Worm (Caenorhabditis elegans) whole organism, L2 larva: ENCODE data around the gene C49F5.3.
A peak's percentile ranks its signal among the peaks of the same experiment; 100 is the strongest.

Experiments
- C34F6.9 ChIP-seq: fragments of 150-350 bp; optimal IDR thresholded peaks from 2 replicates; lab custom pipeline; 2014; ENCODE audit warnings: missing biosample characterization, missing genetic modification characterization
- F13H6.1 ChIP-seq: sonication (generic microtip); optimal IDR thresholded peaks from 2 replicates; lab custom pipeline; 2016; ENCODE audit warnings: missing genetic modification characterization, missing compliant biosample characterization
- R02D3.7 ChIP-seq: fragments of 150-350 bp; optimal IDR thresholded peaks from 2 replicates; lab custom pipeline; 2014; ENCODE audit warnings: missing biosample characterization, missing genetic modification characterization
- ZK546.5 ChIP-seq: sonication (generic microtip); optimal IDR thresholded peaks from 2 replicates; lab custom pipeline; 2017; ENCODE audit warnings: missing biosample characterization, missing genetic modification characterization
- alr-1 ChIP-seq: fragments of 150-350 bp; optimal IDR thresholded peaks from 2 replicates; lab custom pipeline; 2014; ENCODE audit warnings: missing biosample characterization, missing genetic modification characterization
- aly-2 ChIP-seq: fragments of 150-350 bp; optimal IDR thresholded peaks from 2 replicates; lab custom pipeline; 2014; ENCODE audit warnings: missing biosample characterization, missing genetic modification characterization
- blmp-1 ChIP-seq: sonication (generic microtip); optimal IDR thresholded peaks from 2 replicates; lab custom pipeline; 2017; ENCODE audit warnings: missing genetic modification characterization, mild to moderate bottlenecking, missing compliant biosample characterization, antibody characterized with exemption, moderate library complexity; ENCODE audit not compliant: insufficient read depth
- ceh-16 ChIP-seq: fragments of 150-350 bp; optimal IDR thresholded peaks from 2 replicates; lab custom pipeline; 2014; ENCODE audit warnings: missing biosample characterization, missing genetic modification characterization
- ceh-82 ChIP-seq: fragments of 150-350 bp; optimal IDR thresholded peaks from 2 replicates; lab custom pipeline; 2014; ENCODE audit warnings: missing biosample characterization, missing genetic modification characterization
- crh-2 ChIP-seq: sonication (generic microtip); optimal IDR thresholded peaks from 2 replicates; lab custom pipeline; 2017; ENCODE audit warnings: missing biosample characterization, missing genetic modification characterization
- elt-1 ChIP-seq: fragments of 150-350 bp; optimal IDR thresholded peaks from 2 replicates; lab custom pipeline; 2014; ENCODE audit warnings: missing biosample characterization, missing genetic modification characterization
- elt-3 ChIP-seq: sonication (generic microtip); optimal IDR thresholded peaks from 2 replicates; lab custom pipeline; 2017; ENCODE audit warnings: missing biosample characterization, missing genetic modification characterization
- fos-1 ChIP-seq: fragments of 150-350 bp; optimal IDR thresholded peaks from 2 replicates; lab custom pipeline; 2014; ENCODE audit warnings: missing biosample characterization, missing genetic modification characterization
- gmeb-1 ChIP-seq: fragments of 150-350 bp; optimal IDR thresholded peaks from 2 replicates; lab custom pipeline; 2014; ENCODE audit warnings: missing biosample characterization, missing genetic modification characterization
- lin-11 ChIP-seq: fragments of 150-350 bp; sonication (generic microtip); optimal IDR thresholded peaks from 2 replicates; lab custom pipeline; 2014; ENCODE audit warnings: missing biosample characterization, missing genetic modification characterization, inconsistent platforms, mixed read lengths
- lin-13 ChIP-seq: fragments of 150-350 bp; optimal IDR thresholded peaks from 2 replicates; lab custom pipeline; 2014; ENCODE audit warnings: missing biosample characterization, missing genetic modification reagents, missing genetic modification characterization
- lin-39 ChIP-seq: fragments of 150-350 bp; optimal IDR thresholded peaks from 2 replicates; lab custom pipeline; 2014; ENCODE audit warnings: missing biosample characterization, missing genetic modification reagents, missing genetic modification characterization
- mbf-1 ChIP-seq: sonication (generic microtip); optimal IDR thresholded peaks from 2 replicates; lab custom pipeline; 2017; ENCODE audit warnings: missing biosample characterization, missing genetic modification characterization
- mdl-1 ChIP-seq, 2 experiments: fragments of 150-350 bp in 1 of 2; sonication (generic microtip) in 1 of 2; optimal IDR thresholded peaks; 2 replicates each; lab custom pipeline; 2017; ENCODE audit warnings: missing biosample characterization in 2 of 2, missing genetic modification characterization in 2 of 2
- nhr-6 ChIP-seq: fragments of 150-350 bp; optimal IDR thresholded peaks from 2 replicates; lab custom pipeline; 2014; ENCODE audit warnings: missing biosample characterization, missing genetic modification characterization
- sma-3 ChIP-seq: sonication (generic microtip); optimal IDR thresholded peaks from 2 replicates; lab custom pipeline; 2016; ENCODE audit warnings: missing genetic modification reagents, missing genetic modification characterization, missing compliant biosample characterization
- sma-9 ChIP-seq, 2 experiments: fragments of 150-350 bp in 1 of 2; sonication (generic microtip) in 1 of 2; optimal IDR thresholded peaks; 2 replicates each; lab custom pipeline; 2014 to 2016; ENCODE audit warnings: missing genetic modification characterization in 2 of 2, mild to moderate bottlenecking in 1 of 2, missing biosample characterization in 1 of 2, missing compliant biosample characterization in 1 of 2, missing genetic modification reagents in 1 of 2, moderate library complexity in 1 of 2
- unc-39 ChIP-seq: fragments of 150-350 bp; optimal IDR thresholded peaks from 2 replicates; lab custom pipeline; 2014; ENCODE audit warnings: missing biosample characterization, missing genetic modification characterization
- unc-55 ChIP-seq: fragments of 150-350 bp; sonication (generic microtip); optimal IDR thresholded peaks from 3 replicates; lab custom pipeline; 2014; ENCODE audit warnings: missing biosample characterization, missing genetic modification reagents, missing genetic modification characterization
- unc-62 ChIP-seq: fragments of 150-350 bp; optimal IDR thresholded peaks from 2 replicates; lab custom pipeline; 2014; ENCODE audit warnings: missing biosample characterization, missing genetic modification reagents, missing genetic modification characterization
- ztf-1 ChIP-seq: fragments of 200-800 bp; sonication (Bioruptor generic); conservative IDR thresholded peaks from 2 replicates; pipeline ENCODE4 v1.3.6; 2022; ENCODE audit warnings: missing genetic modification characterization, missing compliant biosample characterization

C49F5.3 gene

DNA sequence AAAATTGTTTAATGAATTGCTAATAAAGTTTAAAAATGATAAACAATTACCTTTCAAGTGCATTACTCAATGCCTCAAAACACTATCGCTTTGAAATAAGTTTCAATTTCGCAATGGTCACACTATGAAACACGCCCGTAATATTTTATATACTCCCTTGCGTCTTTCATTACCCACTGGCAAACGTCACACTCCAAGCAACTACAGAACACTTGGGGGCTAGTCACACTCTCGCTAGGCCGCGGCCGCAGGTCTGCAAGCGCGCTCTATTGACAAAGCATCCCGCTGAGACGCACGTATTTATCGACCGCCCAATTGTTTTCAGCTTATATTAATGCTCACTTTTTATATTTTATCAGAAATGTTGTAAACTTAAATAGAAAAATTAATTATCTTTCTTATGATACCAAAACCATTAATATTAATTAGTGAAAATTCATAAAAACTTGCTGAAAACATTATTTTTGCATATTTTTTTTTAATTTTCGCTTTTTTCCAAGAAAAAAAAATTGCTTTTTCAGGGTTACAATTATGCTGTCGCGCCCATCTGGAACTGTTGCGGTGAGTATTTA, 34.6 kb upstream of the C49F5.3 start, which contains the start of the genes nmat-1 and ucr-2.1 (continued):
- TF ChIP-seq lin-39 (tag; lab: Kevin White, UChicago), result no peak
- TF ChIP-seq unc-55 (GFP tag; lab: Kevin White, UChicago), result peak; percentile 76
- TF ChIP-seq ceh-82, result no peak
- TF ChIP-seq gmeb-1 (tag; lab: Kevin White, UChicago), result peak; percentile 72
- no peak for TF ChIP-seq unc-39 (tag; lab: Kevin White, UChicago)
- TF ChIP-seq sma-9 (GFP tag; optimal IDR thresholded peaks at IDR 0.05; lab: Kevin White, UChicago), result peak; percentile 86
- no peak for TF ChIP-seq sma-9 (tag; optimal IDR thresholded peaks at IDR 0.05; lab: Kevin White, UChicago)
- TF ChIP-seq ceh-16 (tag; lab: Kevin White, UChicago), result peak; percentile 10

DNA sequence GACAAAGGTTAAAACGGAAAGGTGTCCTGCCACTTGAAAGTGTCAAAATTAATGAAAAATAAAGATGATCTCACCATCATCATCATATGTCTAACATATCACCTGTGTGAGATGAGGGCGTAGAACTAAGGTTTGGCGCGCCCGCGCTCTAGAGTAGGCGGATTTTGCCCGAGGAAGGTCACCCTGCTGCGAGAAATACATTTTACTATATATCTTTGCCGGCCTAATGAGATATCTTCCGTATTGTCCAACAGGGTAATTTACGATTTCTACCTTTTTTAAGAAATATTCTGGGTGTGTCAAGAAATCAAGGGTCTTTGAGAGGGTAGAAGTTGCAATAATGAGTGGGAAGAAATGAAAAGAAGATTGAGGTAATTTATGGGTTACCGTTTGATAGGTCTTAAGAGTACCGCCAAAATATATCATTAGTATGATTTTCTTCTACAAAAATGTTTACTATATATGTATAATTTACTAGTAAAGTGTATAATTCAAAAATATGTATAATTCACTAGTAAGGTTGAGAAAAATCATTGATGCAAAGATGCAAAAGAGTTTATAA, 24.6 kb upstream of the C49F5.3 start:
- TF ChIP-seq aly-2 (tag; lab: Kevin White, UChicago), result no peak
- peak; percentile 24 for TF ChIP-seq sma-3 (GFP tag; lab: Kevin White, UChicago)
- TF ChIP-seq sma-9 (GFP tag; optimal IDR thresholded peaks at IDR 0.05; lab: Kevin White, UChicago), result peak; percentile 20
- no peak for TF ChIP-seq sma-9 (tag; optimal IDR thresholded peaks at IDR 0.05; lab: Kevin White, UChicago)

DNA sequence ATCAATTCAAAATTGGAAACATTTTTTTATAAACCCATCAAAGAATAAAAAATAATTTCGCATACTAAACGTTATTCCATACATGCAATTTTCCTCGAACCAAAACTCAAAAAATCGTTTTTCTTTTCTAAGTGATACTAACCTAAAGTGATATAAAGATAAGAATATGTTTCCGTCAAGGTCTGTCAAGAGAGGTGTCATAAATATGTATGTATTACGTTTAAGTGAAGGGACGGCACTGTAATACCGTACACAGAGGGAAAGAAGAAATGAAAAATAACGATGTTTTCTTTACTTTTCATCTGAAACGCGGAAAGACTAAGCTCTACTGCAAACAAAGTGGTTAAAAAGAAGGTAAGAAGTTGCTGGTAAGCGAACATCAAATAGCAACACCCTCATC, 23.0 kb upstream of the C49F5.3 start:
- peak; percentile 19 for TF ChIP-seq fos-1
- no peak for TF ChIP-seq ZK546.5 (tag; lab: Kevin White, UChicago)

DNA sequence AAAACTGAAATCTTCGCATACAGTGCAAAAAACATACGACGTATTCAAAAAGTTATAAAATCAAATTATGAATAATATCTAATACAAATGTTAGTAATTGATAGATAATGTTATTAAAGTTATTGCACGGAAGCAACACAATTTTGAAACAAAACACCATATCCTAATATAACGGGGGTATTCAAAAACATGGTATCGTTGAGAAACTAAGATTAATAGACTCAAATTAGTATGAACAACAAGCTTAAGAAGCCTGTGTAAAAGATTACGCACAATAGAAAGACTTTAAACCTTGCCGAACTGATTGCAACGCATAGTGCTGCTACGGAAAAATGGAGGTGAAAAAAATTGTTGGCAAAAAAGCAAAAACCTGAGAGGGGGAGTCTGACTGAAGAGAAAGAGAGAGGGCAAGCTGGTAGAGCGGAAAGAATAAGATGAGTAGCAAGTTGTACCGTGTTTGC, 22.1 kb upstream of the C49F5.3 start, which contains the start of gene sma-5:
Gene sma-5 (minus strand): TSS at position 51 of the 461 bp plus-strand sequence.
- TF ChIP-seq lin-11 (no peak), elt-1 (tag; lab: Kevin White, UChicago) (no peak), ceh-16 (tag; lab: Kevin White, UChicago) (no peak), lin-13 (GFP tag; lab: Kevin White, UChicago) (no peak), crh-2 (no peak), unc-62 (no peak), mdl-1 (tag; optimal IDR thresholded peaks at IDR 0.05; lab: Kevin White, UChicago) (no peak), gmeb-1 (tag; lab: Kevin White, UChicago) (no peak), unc-55 (GFP tag; lab: Kevin White, UChicago) (no peak), elt-3 (tag; lab: Kevin White, UChicago) (no peak), fos-1 (no peak), ZK546.5 (tag; lab: Kevin White, UChicago) (no peak), ztf-1 (GFP tag; lab: Robert Waterston, UW) (no peak), alr-1 (tag; lab: Kevin White, UChicago) (no peak), nhr-6 (tag; lab: Kevin White, UChicago) (no peak)
- TF ChIP-seq, all 48 proteins: peak for 0

DNA sequence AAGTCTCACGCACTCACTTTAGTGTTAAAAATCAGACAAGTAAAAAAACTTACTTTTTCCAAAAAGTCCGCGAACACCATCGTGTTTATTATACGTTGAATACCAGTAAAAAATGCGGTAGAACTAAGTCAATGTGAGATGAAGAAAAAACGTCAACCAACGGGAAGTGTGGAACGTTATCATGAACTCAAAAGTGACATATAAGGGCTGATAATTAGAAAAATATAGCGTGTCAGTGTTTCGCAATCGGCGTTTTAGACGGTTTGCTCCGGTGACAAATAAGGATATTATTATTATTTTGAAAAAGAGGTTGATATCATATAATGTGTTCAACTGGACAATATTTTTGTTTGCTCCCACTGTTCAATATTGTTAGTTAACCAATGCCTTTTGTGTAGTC, 21.5 kb upstream of the C49F5.3 start:
- TF ChIP-seq lin-11, result no peak
- TF ChIP-seq ZK546.5 (tag; lab: Kevin White, UChicago), result no peak
- no peak for TF ChIP-seq gmeb-1 (tag; lab: Kevin White, UChicago)
- no peak for TF ChIP-seq mbf-1
- TF ChIP-seq C34F6.9 (tag; lab: Kevin White, UChicago), result no peak
- TF ChIP-seq fos-1, result peak; percentile 65

DNA sequence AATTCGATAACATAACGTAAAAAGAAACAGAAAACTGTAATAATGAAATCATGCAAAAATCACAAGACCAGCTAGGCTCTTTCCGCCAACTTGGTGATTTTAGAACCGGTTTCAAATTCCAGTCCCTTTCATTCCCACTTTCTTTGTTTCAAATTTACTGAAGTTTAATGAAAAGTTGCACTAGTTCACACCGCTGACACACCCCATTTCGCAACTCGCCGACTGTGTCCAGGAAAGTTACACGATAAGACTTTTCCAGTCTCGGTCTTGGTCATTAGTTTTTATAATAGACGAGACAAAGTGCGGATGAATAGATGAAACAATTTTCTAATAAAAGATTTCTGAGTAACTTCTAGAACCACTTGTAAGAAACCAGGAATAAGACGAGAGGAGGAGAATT, 20.5 kb upstream of the C49F5.3 start:
- TF ChIP-seq F13H6.1 (no peak), sma-9 (GFP tag; optimal IDR thresholded peaks at IDR 0.05; lab: Kevin White, UChicago) (peak; percentile 21), sma-9 (tag; optimal IDR thresholded peaks at IDR 0.05; lab: Kevin White, UChicago) (no peak), fos-1 (peak; percentile 73)
- TF ChIP-seq, all 48 proteins: peak for 2

DNA sequence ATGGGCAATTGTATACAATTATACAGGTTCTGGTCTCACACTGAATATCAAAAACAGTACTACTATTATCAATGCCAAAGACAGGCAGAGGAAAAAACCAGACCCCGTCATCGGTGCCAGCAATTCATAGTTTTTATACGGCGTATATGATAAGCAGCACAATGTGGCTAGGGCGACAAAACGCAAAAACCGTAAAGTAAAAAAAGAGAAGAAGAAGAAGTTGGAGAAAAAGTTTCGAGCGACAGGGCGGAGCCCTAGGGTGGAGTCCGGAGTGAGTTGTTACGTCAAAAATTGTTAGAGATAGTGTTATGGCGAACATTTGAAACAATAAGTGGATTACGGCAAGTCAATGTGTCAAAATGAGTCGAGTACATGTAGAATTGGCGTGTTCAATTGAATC, 18.2 kb upstream of the C49F5.3 start:
- peak; percentile 67 for TF ChIP-seq fos-1
- no peak for TF ChIP-seq mbf-1
- TF ChIP-seq R02D3.7 (tag; lab: Kevin White, UChicago), result no peak
- TF ChIP-seq blmp-1 (tag; lab: Kevin White, UChicago), result no peak
